Fruit fly (Drosophila melanogaster): ENCODE results near the gene EMC2B.
"Not testable (repeated sequence)": the region's sequence is repeated elsewhere in the genome, so short reads cannot be mapped to it uniquely, and the experiment has no call there.

EMC2B gene

DNA sequence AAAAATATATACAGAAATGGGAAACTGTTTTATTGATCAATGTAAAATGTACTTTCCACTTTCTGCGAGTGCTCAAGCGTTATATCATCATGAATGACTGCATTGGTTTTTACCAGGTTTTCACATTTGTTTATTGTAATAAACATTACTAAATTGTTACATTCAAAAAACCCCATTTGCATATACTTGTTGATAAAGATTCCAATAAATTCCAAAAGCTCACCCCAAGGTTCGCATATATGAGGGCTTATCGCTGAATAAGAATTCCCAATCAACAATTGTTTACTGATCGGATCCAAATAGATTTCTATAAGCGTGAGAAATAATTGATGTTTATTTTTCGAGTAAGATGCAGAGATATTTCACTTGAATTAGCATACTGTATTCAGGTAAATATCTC lies 11.8 kb upstream of the EMC2B start:
- TF ChIP-seq CG10348 (GFP tag; IDR thresholded peaks at IDR 0.05): no peak
- TF ChIP-seq CG14655 (GFP tag; optimal IDR thresholded peaks at IDR 0.05): no peak
- TF ChIP-seq Pif1B (GFP tag; optimal IDR thresholded peaks at IDR 0.05): no peak
- no peak for TF ChIP-seq CG9948 (tag; optimal IDR thresholded peaks at IDR 0.05)
- no peak for TF ChIP-seq EcR (GFP tag; optimal IDR thresholded peaks at IDR 0.05)
- no peak for TF ChIP-seq CG4496 (GFP tag; IDR thresholded peaks at IDR 0.05)
- no peak for TF ChIP-seq fd96Ca (GFP tag; IDR thresholded peaks at IDR 0.05)
- no peak for TF ChIP-seq Snoo (tag; optimal IDR thresholded peaks at IDR 0.05)
- no peak for TF ChIP-seq CG12605 (GFP tag; IDR thresholded peaks at IDR 0.05)
- no peak for TF ChIP-seq CG17806 (tag; optimal IDR thresholded peaks at IDR 0.05)
- TF ChIP-seq Ets98B (GFP tag; IDR thresholded peaks at IDR 0.05): no peak
- no peak for TF ChIP-seq CG13204 (GFP tag; optimal IDR thresholded peaks at IDR 0.05)
- no peak for TF ChIP-seq CG34367 (tag; optimal IDR thresholded peaks at IDR 0.05)
- no peak for TF ChIP-seq Pif1A (GFP tag; optimal IDR thresholded peaks at IDR 0.05)
- no peak for TF ChIP-seq CG15710 (tag; optimal IDR thresholded peaks at IDR 0.05)
- no peak for TF ChIP-seq CG32121 (GFP tag; IDR thresholded peaks at IDR 0.05)
- TF ChIP-seq CG8301 (tag; optimal IDR thresholded peaks at IDR 0.05): no peak
- TF ChIP-seq CG8159 (tag; optimal IDR thresholded peaks at IDR 0.05): no peak
- no peak for TF ChIP-seq rn (GFP tag; IDR thresholded peaks at IDR 0.05)
- TF ChIP-seq gl (tag; optimal IDR thresholded peaks at IDR 0.05): no peak

DNA sequence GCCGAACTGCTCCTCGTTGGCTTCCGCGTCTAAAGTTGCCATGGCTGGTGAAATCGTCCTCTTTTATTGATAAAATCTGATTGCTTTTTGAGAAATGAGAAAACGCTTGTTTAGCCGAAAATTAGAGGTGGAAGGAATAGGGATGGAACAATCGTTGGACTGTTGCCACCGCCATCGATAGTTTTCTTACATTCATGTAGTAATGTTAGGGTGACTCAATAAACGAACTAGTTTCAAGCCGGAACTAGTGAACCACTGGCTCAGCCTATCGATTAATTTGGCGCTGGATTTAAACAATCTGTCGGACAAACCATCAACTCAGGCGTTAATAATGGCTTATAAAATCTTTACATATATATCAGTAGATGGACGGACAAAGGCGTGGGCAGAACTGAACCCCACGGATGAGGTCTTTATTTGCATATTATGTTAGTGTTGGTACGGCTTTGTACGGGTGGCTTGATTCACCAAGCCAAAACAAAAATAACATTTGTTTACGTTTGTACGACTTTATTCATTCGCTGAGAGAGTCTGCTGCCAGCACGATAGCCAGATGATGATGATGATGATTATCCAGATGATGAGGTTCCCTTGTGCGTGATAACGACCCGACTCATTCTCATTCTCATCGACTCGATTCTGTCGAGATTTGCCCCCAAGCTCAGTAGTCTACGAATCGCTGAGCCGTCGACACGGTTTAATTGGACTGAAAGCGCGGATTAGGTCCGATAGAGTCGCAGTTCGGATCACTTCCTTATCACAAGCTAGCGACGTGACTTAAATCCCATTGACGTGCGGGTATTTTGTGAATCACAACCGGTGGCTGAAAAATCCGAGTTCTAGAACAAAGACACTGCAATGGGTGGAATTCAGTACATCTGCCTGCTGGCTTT lies 10.8 kb upstream of the EMC2B start, which contains the start of the genes Sf3a1 and Irc:
TSS of gene Sf3a1 (minus strand) at position 138 of the 893 bp plus-strand sequence.
TSS of gene Irc (plus strand) at position 658 of the 893 bp plus-strand sequence.
- no peak for TF ChIP-seq CG15710 (tag; optimal IDR thresholded peaks at IDR 0.05)
- no peak for TF ChIP-seq fd96Ca (GFP tag; IDR thresholded peaks at IDR 0.05)
- TF ChIP-seq CG9948 (tag; optimal IDR thresholded peaks at IDR 0.05): no peak
- TF ChIP-seq rn (GFP tag; IDR thresholded peaks at IDR 0.05): no peak
- TF ChIP-seq CG13204 (GFP tag; optimal IDR thresholded peaks at IDR 0.05): no peak
- no peak for TF ChIP-seq CG12605 (GFP tag; IDR thresholded peaks at IDR 0.05)
- TF ChIP-seq CG8301 (tag; optimal IDR thresholded peaks at IDR 0.05): no peak
- TF ChIP-seq CG4496 (GFP tag; IDR thresholded peaks at IDR 0.05): 0 out of 3 replicates have a peak, but pooled peaks have one; percentile 8
- TF ChIP-seq CG17806 (tag; optimal IDR thresholded peaks at IDR 0.05): no peak
- TF ChIP-seq CG8159 (tag; optimal IDR thresholded peaks at IDR 0.05): peak; percentile 37
- no peak for TF ChIP-seq D1 (tag; optimal IDR thresholded peaks at IDR 0.05)
- no peak for TF ChIP-seq CG10348 (GFP tag; IDR thresholded peaks at IDR 0.05)
- TF ChIP-seq gl (tag; optimal IDR thresholded peaks at IDR 0.05): peak; percentile 35
- TF ChIP-seq CG14655 (GFP tag; optimal IDR thresholded peaks at IDR 0.05): no peak
- no peak for TF ChIP-seq Pif1A (GFP tag; optimal IDR thresholded peaks at IDR 0.05)
- TF ChIP-seq Snoo (tag; optimal IDR thresholded peaks at IDR 0.05): no peak
- TF ChIP-seq Pif1B (GFP tag; optimal IDR thresholded peaks at IDR 0.05): no peak
- TF ChIP-seq Ets98B (GFP tag; IDR thresholded peaks at IDR 0.05): no peak
- TF ChIP-seq EcR (GFP tag; optimal IDR thresholded peaks at IDR 0.05): peak; percentile 82
- TF ChIP-seq CG34367 (tag; optimal IDR thresholded peaks at IDR 0.05): no peak

DNA sequence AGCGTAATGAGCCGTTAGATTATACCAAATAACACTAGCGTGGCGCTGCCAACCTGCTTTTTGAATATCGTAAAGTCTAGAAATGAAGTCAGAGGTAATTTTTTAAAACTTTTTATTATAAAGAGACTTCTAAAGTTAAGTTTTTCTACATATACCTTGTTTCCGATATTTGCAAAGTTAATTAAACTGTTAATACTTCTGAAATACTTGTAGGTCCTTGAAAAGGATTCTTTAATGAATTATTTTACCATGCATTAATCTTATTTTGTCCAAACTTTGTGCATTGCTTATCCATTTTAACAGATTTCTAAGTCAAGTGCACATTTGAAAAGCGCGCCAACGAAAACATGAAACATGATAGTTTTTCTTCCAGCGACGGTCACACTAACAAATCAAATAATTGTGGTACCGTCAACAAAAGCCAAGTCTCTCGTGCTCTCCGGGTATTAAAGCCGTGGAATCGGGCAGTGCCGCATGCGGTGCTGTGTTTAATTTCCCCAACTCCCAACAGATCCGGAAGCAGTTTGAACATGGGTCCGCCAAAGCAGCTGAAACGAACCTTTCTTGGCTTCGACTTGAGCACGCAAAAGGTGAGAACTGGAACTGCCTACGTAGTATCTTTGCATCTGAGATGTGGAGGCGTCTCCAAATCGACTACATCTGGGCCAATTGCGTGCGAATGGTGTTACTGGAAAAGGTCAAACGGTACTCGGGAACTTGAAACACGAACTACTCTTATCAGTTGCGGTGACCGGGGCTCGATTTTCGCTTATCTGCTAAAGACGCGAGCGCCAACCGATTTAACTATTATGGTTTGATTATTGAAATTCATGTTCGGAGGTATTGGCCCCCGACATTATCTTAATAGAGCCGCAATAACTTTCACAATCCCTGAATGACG lies 4.6 kb upstream of the EMC2B start, which contains the start of the genes EMC2A and CG3534:
TSS of gene EMC2A (minus strand) at position 13 of the 901 bp plus-strand sequence.
TSS of gene CG3534 (plus strand) at position 388 of the 901 bp plus-strand sequence.
- TF ChIP-seq CG9948 (tag; optimal IDR thresholded peaks at IDR 0.05): peak; percentile 3
- TF ChIP-seq CG4496 (GFP tag; IDR thresholded peaks at IDR 0.05): 0 out of 3 replicates have a peak, but pooled peaks have one; percentile 9
- TF ChIP-seq CG10348 (GFP tag; IDR thresholded peaks at IDR 0.05): no peak
- TF ChIP-seq fd96Ca (GFP tag; IDR thresholded peaks at IDR 0.05): no peak
- TF ChIP-seq Ets98B (GFP tag; IDR thresholded peaks at IDR 0.05): no peak
- TF ChIP-seq Snoo (tag; optimal IDR thresholded peaks at IDR 0.05): peak; percentile 26
- TF ChIP-seq CG8159 (tag; optimal IDR thresholded peaks at IDR 0.05): peak; percentile 26

- TF ChIP-seq CG12605 (GFP tag; IDR thresholded peaks at IDR 0.05); gl (tag; optimal IDR thresholded peaks at IDR 0.05); CG8159 (tag; optimal IDR thresholded peaks at IDR 0.05): not testable (repeated sequence)
Measured at dm6 chr3R:16992716-16993115, 1.0 kb upstream of the EMC2B start, which contains the start of gene CG31274. TSS of gene CG31274 (plus strand) at chr3R:16993016.

DNA sequence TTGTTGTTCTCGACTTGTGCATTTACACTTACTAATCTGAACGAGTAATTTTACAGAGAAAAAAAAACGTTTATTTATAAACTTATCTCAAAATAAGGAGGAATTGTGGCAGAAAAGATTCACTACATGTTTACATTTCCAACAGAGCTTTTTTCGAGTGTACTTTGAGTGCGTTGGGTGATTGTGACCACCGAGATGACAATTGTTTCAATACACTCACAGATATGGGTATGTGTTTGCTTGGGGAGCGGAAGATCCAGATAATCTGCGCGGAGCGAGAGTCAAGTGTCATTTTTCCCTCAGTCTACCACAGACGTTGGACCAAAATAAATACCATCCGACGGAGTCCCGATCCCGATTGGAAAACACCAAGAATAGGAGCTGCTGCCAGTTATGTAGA lies 3.2 kb downstream of the EMC2B start, which contains the start of gene MESK4:
TSS of gene MESK4 (plus strand) at position 301 of the 400 bp plus-strand sequence.
- TF ChIP-seq CG34367 (tag; optimal IDR thresholded peaks at IDR 0.05); CG32121 (GFP tag; IDR thresholded peaks at IDR 0.05); CG4496 (GFP tag; IDR thresholded peaks at IDR 0.05): not testable (repeated sequence)

All from whole organism, pupa.